Worm (Caenorhabditis elegans) whole organism, dauer: Measurements from ENCODE around the gene F42C5.3.
"Not testable (repeated sequence)": the region's sequence is repeated elsewhere in the genome, so short reads cannot be mapped to it uniquely, and the experiment has no call there.

ENCODE experiments used
- unc-62 ChIP-seq: sonication (generic microtip); optimal IDR thresholded peaks from 2 replicates; lab custom pipeline; 2017; ENCODE audit warnings: missing biosample characterization, missing genetic modification reagents, missing genetic modification characterization

The F42C5.3 gene

ce11 chrIV:7253271-7253670, 34.1 kb downstream of the F42C5.3 start:
- no peak for TF ChIP-seq unc-62 (GFP tag; lab: Kevin White, UChicago)

DNA sequence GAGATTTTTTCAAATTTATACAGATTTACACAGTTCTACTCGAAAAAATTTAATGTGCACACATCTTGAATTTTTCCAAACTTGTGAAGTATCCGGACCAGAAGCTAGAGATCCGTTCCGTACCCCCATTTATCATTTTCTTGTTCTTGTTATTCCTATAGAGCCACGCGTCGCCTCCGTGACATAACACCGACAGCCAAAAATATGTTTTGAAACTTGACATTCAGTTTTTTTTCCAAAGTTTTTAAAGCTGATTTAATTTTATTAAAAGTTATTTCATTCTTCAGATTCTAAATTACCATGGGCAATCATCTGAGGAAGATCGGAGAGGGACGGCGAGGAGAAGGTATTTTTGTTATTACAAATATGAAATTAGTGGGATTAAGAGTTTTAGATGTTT, 37.2 kb downstream of the F42C5.3 start, which contains the start of gene D2024.18:
Gene D2024.18, plus strand, starts transcription at position 301 of the 400 bp plus-strand sequence.
- TF ChIP-seq unc-62 (GFP tag; lab: Kevin White, UChicago): no peak

- TF ChIP-seq unc-62 (GFP tag; lab: Kevin White, UChicago): not testable (repeated sequence)
Observed at ce11 chrIV:7247243-7247642, 40.1 kb downstream of the F42C5.3 start, which contains the start of gene D2024.1. TSS of gene D2024.1 (plus strand) at chrIV:7247543.

DNA sequence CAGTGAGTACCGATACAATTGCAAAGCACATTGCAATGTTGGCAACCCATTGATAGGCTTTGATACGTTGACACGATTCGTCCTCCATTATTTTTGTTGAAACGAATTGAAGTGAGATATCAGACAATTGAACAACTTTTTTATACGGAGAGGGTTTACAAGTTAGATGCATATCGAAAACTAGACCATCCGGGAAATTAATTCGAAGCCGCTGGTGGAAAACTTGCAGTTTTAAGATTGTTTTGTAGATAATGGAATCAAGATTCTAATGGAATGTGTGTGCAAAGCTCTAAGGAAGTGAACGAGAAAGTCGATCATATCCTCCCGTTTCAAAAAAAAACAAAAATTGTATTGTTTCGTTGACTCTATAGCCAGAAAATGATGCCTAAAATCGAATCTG, 40.8 kb downstream of the F42C5.3 start, which contains the start of gene col-114:
Gene col-114, minus strand, starts transcription at position 101 of the 400 bp plus-strand sequence.
- TF ChIP-seq unc-62 (GFP tag; lab: Kevin White, UChicago): no peak

DNA sequence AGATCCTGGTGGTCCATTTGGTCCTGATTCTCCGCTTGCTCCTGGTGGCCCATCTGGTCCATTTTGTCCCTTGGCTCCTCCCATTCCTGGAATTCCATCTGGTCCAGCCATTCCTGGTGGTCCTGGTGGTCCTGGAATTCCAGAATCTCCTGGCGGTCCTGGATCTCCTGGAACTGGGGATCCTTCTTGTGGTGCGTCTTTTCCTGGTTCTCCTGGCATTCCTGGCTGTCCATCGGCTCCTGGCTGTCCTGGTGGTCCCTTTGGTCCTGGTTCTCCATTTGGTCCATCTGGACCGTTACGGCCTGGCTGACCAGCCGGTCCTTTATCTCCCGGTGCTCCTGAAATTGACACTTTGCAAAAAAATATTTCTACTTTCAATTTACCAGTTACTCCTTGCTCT, 41.8 kb downstream of the F42C5.3 start:
- TF ChIP-seq unc-62 (GFP tag; lab: Kevin White, UChicago): no peak

DNA sequence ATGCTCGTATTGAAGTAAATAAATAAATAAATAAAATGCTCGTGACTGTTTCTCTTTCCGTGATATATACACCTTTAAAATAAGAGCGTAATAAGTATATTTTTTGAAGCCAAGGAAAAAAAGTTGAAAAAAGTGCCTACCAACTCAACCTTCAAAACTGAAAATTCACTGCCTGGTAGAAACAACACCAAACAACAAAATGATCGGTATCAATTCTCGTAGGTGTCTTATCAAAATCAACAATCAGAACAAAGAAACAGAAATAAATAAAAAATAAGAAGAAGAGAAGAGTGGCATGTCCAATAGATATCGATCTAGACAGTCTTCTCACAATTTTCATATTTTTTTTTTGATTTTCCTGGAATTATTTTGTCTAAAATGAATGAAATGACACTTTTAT, 43.5 kb downstream of the F42C5.3 start, which contains the start of gene afmd-1:
Gene afmd-1, plus strand, starts transcription at position 316 of the 400 bp plus-strand sequence.
- TF ChIP-seq unc-62 (GFP tag; lab: Kevin White, UChicago): no peak

DNA sequence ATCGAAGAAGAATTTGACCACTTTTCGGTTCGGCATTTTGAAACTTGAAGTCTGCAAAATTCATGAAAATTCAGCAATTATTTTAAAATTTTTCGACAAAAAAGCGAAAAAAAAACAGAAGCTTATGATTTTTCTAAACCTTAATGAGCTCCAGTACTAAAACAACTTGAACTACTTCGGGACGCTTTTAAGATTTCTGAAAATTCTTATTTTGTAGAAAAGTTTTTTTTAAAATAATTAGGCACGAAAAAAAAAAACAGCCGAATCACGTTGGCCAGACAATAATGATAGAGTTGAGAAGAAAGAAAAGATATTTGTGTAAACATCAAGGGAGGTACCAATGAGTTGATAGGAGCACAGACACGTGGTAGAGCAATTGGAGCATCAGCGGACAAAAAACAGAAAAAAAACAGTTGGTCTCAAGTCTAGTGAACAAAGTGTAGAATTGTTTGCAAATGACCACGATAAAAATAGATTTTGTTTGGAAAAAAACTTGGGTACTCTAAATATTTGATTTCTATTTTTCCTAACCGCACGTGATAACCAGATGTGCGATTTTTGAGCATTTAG, 45.1 kb downstream of the F42C5.3 start, which contains the start of gene gstk-2:
Gene gstk-2, minus strand, starts transcription at position 51 of the 570 bp plus-strand sequence.
- no peak for TF ChIP-seq unc-62 (GFP tag; lab: Kevin White, UChicago)

DNA sequence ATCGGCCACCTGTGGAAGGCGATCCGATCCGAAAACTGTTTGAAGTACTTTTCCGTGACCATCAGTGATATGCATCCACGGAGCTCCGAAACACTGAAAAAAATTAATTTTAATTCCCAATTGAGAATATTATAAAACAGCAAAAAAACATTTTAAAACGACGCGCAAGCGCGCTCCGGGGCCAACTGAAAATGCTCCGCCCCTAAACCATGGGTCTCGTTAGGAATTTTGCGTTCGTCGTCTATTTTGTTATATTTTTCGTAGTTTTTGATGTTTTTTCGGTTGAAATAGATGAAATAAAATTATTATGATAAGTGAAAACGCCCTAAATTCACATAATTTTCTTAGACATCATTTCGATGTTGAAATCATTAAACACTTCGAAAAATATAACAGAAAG, 46.8 kb downstream of the F42C5.3 start:
- no peak for TF ChIP-seq unc-62 (GFP tag; lab: Kevin White, UChicago)

DNA sequence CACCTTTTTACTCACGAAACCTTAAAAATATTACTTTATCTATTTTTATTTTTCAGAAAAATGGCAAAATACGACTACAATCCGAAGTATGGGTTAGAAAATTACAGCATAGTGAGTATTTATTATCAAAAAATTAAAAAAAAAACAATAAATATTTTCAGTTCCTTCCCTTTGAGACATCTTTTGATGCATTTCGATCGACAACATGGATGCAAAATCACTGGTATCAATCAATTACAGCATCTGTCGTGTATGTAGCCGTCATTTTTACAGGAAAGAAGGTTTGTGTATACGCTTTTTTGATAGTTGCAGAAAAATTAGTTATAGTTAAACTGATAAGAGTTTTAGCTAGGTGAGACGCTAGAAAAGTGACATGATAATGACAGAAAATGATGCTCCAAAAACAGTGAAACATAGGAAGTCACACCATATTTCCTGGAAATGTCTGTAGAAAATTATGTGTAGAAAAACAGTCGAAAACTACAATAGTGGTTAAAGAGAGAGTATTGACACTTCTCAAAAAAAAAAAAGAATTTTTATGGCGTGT, 49.6 kb downstream of the F42C5.3 start, which contains the start of gene elo-3:
Gene elo-3, plus strand, starts transcription at position 51 of the 547 bp plus-strand sequence.
- no peak for TF ChIP-seq unc-62 (GFP tag; lab: Kevin White, UChicago)

- no peak for TF ChIP-seq unc-62 (GFP tag; lab: Kevin White, UChicago)
Observed at ce11 chrIV:7236248-7236772, 51.1 kb downstream of the F42C5.3 start.
